Worm (Caenorhabditis elegans) whole organism, midembryonic: Measurements from ENCODE around the gene M151.3.

ENCODE experiments used
- T22C8.4 ChIP-seq: fragments of 200-800 bp; sonication (Bioruptor generic); IDR thresholded peaks from 2 replicates; pipeline ENCODE4 v1.3.6; 2022; ENCODE audit warnings: missing genetic modification characterization, missing compliant biosample characterization
- cog-1 ChIP-seq: sonication (generic microtip); optimal IDR thresholded peaks from 2 replicates; lab custom pipeline; 2016; ENCODE audit warnings: missing genetic modification characterization, missing compliant biosample characterization
- flt-1 ChIP-seq: fragments of 200-800 bp; sonication (Bioruptor generic); IDR thresholded peaks from 2 replicates; pipeline ENCODE4 v1.3.6; 2022; ENCODE audit warnings: missing genetic modification characterization, missing compliant biosample characterization
- tab-1 ChIP-seq: fragments of 200-800 bp; sonication (Bioruptor generic); IDR thresholded peaks from 2 replicates; pipeline ENCODE4 v1.3.6; 2022; ENCODE audit warnings: missing genetic modification characterization, missing compliant biosample characterization
- ztf-23 ChIP-seq: fragments of 200-800 bp; sonication (Bioruptor generic); IDR thresholded peaks from 2 replicates; pipeline ENCODE4 v1.3.6; 2022; ENCODE audit warnings: missing genetic modification reagents, missing genetic modification characterization, missing compliant biosample characterization

ce11 chrII:3661932-3662331 is 35.0 kb downstream of the M151.3 start, which contains the start of gene F19B10.13:
- no peak for TF ChIP-seq cog-1 (tag; lab: Kevin White, UChicago)
- TF ChIP-seq flt-1 (GFP tag; lab: Robert Waterston, UW) = no peak
- no peak for TF ChIP-seq T22C8.4 (GFP tag; lab: Robert Waterston, UW)
- no peak for TF ChIP-seq ztf-23 (GFP tag; lab: Robert Waterston, UW)
- TF ChIP-seq tab-1 = no peak
